Worm (Caenorhabditis elegans): ENCODE measurements around the gene cpx-2.

The cpx-2 gene

ce11 chrX:13046324-13046723, 24.7 kb downstream of the cpx-2 start (continued):
- TF ChIP-seq unc-130 (tag; optimal IDR thresholded peaks at IDR 0.05) (peak; percentile 80), fkh-10 (GFP tag; optimal IDR thresholded peaks at IDR 0.05) (peak; percentile 90), unc-86 (tag; optimal IDR thresholded peaks at IDR 0.05) (peak; percentile 86), irx-1 (tag; optimal IDR thresholded peaks at IDR 0.05) (peak; percentile 86), xbp-1 (tag; optimal IDR thresholded peaks at IDR 0.05) (peak; percentile 84), skn-1 (tag; optimal IDR thresholded peaks at IDR 0.05) (peak; percentile 56), lin-14 (GFP tag; optimal IDR thresholded peaks at IDR 0.05) (peak; percentile 88), mdl-1 (tag; optimal IDR thresholded peaks at IDR 0.05) (peak in 1 of 2 experiments; percentile 81), lin-39 (tag; optimal IDR thresholded peaks at IDR 0.05) (peak; percentile 49), nhr-20 (tag; optimal IDR thresholded peaks at IDR 0.05) (peak; percentile 94), efl-1 (optimal IDR thresholded peaks at IDR 0.05) (peak; percentile 49 to 55), efl-1 (GFP tag; optimal IDR thresholded peaks at IDR 0.05 in 1 of 2) (peak; percentile 18 to 95), C16A3.4 (tag; optimal IDR thresholded peaks at IDR 0.05) (peak; percentile 84), fkh-4 (tag; optimal IDR thresholded peaks at IDR 0.05; ENCODE audit: borderline replicate concordance) (peak; percentile 27), ztf-4 (tag; optimal IDR thresholded peaks at IDR 0.05) (peak; percentile 77), lir-3 (tag; optimal IDR thresholded peaks at IDR 0.05; ENCODE audit: poor library complexity) (peak; percentile 71), C04F5.9 (tag; optimal IDR thresholded peaks at IDR 0.05) (peak; percentile 46)

- TF ChIP-seq efl-1 (optimal IDR thresholded peaks at IDR 0.05) (no peak), efl-1 (GFP tag; optimal IDR thresholded peaks at IDR 0.05 in 1 of 2) (no peak), mdl-1 (tag; optimal IDR thresholded peaks at IDR 0.05) (no peak), ztf-11 (tag; optimal IDR thresholded peaks at IDR 0.05) (no peak), zag-1 (tag; optimal IDR thresholded peaks at IDR 0.05) (no peak), lin-39 (tag; optimal IDR thresholded peaks at IDR 0.05) (no peak), nhr-90 (tag; optimal IDR thresholded peaks at IDR 0.05; ENCODE audit: poor library complexity) (no peak)
These were observed 29.2 kb downstream of the cpx-2 start for ce11 chrX:13041830-13042229.

ce11 chrX:13038791-13039190, 32.2 kb downstream of the cpx-2 start:
- TF ChIP-seq aha-1 (tag; optimal IDR thresholded peaks at IDR 0.05) (no peak), efl-3 (GFP tag; optimal IDR thresholded peaks at IDR 0.05) (no peak), nhr-71 (tag; optimal IDR thresholded peaks at IDR 0.05) (peak; percentile 19), fkh-10 (GFP tag; optimal IDR thresholded peaks at IDR 0.05) (no peak), nhr-85 (tag) (no peak), egl-13 (tag; optimal IDR thresholded peaks at IDR 0.05) (no peak), nhr-76 (tag; optimal IDR thresholded peaks at IDR 0.05) (no peak), nhr-237 (tag; optimal IDR thresholded peaks at IDR 0.05) (no peak), tlp-1 (tag; optimal IDR thresholded peaks at IDR 0.05) (no peak), F16B12.6 (tag; optimal IDR thresholded peaks at IDR 0.05) (no peak), sptf-1 (tag; optimal IDR thresholded peaks at IDR 0.05) (no peak), nhr-19 (GFP tag; conservative IDR thresholded peaks at IDR 0.05) (0 out of 2 replicates have a peak, but pooled peaks have one; percentile 6), elt-2 (tag; optimal IDR thresholded peaks at IDR 0.05) (no peak), rnt-1 (tag; optimal IDR thresholded peaks at IDR 0.05) (no peak), lir-3 (tag; optimal IDR thresholded peaks at IDR 0.05; ENCODE audit: poor library complexity) (no peak), unc-30 (tag; optimal IDR thresholded peaks at IDR 0.05) (no peak), snu-23 (GFP tag; optimal IDR thresholded peaks at IDR 0.05) (peak; percentile 18), lsy-2 (tag; optimal IDR thresholded peaks at IDR 0.05) (peak in 1 of 2 experiments; percentile 38), C04F5.9 (tag; optimal IDR thresholded peaks at IDR 0.05) (no peak), ceh-88 (GFP tag; IDR thresholded peaks at IDR 0.05) (no peak), blmp-1 (tag; optimal IDR thresholded peaks at IDR 0.05) (no peak), unc-98 (GFP tag; IDR thresholded peaks at IDR 0.05) (no peak), efl-1 (optimal IDR thresholded peaks at IDR 0.05) (no peak), efl-1 (GFP tag; optimal IDR thresholded peaks at IDR 0.05 in 1 of 2) (peak in 1 of 2 experiments; percentile 85), nhr-47 (tag; optimal IDR thresholded peaks at IDR 0.05) (peak; percentile 9), Y116A8C.19 (tag; optimal IDR thresholded peaks at IDR 0.05; ENCODE audit: borderline replicate concordance) (no peak), hlh-17 (GFP tag; optimal IDR thresholded peaks at IDR 0.05; ENCODE audit: borderline replicate concordance) (no peak), jun-1 (tag; optimal IDR thresholded peaks at IDR 0.05) (no peak), nhr-90 (tag; optimal IDR thresholded peaks at IDR 0.05; ENCODE audit: poor library complexity) (peak; percentile 43), unc-130 (tag; optimal IDR thresholded peaks at IDR 0.05) (no peak), ceh-63 (GFP tag; optimal IDR thresholded peaks at IDR 0.05) (no peak), nhr-28 (tag; optimal IDR thresholded peaks at IDR 0.05) (no peak), nhr-20 (tag; optimal IDR thresholded peaks at IDR 0.05) (peak; percentile 29), lin-35 (GFP tag; optimal IDR thresholded peaks at IDR 0.05) (peak in 1 of 2 experiments; percentile 51), fos-1 (tag; optimal IDR thresholded peaks at IDR 0.05) (no peak), C16A3.4 (tag; optimal IDR thresholded peaks at IDR 0.05) (peak; percentile 19), lin-14 (GFP tag; optimal IDR thresholded peaks at IDR 0.05) (peak; percentile 7), C34B4.2 (tag; optimal IDR thresholded peaks at IDR 0.05) (no peak)

Data from whole organism, L1 larva.